Fruit fly (Drosophila melanogaster) whole organism, embryonic: ENCODE measurements around the gene CG2444.

Experiments used
- Aef1 ChIP-seq: fragments of 200-800 bp; sonication (Bioruptor generic); IDR thresholded peaks from 3 replicates; pipeline ENCODE4 v1.3.6; 2022; ENCODE audit warnings: missing biosample characterization, missing genetic modification characterization
- Asciz ChIP-seq: fragments of 200-800 bp; sonication (Bioruptor generic); optimal IDR thresholded peaks from 2 replicates; lab custom pipeline; 2017; ENCODE audit warnings: missing biosample characterization, mild to moderate bottlenecking, missing genetic modification characterization, missing genetic modification reagents
- Bteb2 ChIP-seq: fragments of 200-800 bp; sonication (Bioruptor generic); optimal IDR thresholded peaks from 2 replicates; lab custom pipeline; 2016; ENCODE audit warnings: missing biosample characterization, missing genetic modification characterization
- CG10209 ChIP-seq: fragments of 200-800 bp; sonication (Bioruptor generic); optimal IDR thresholded peaks from 3 replicates; lab custom pipeline; 2017; ENCODE audit warnings: missing biosample characterization, mild to moderate bottlenecking, missing genetic modification characterization, missing genetic modification reagents
- CG11560 ChIP-seq: fragments of 200-800 bp; sonication (Bioruptor generic); IDR thresholded peaks from 3 replicates; pipeline ENCODE4 v1.3.6; 2022; ENCODE audit warnings: missing biosample characterization, missing genetic modification characterization
- CG12155 ChIP-seq: fragments of 200-800 bp; sonication (Bioruptor generic); optimal IDR thresholded peaks from 3 replicates; lab custom pipeline; 2016; ENCODE audit warnings: missing biosample characterization, missing genetic modification characterization
- CG12391 ChIP-seq: fragments of 200-800 bp; sonication (Bioruptor generic); optimal IDR thresholded peaks from 3 replicates; lab custom pipeline; 2018; ENCODE audit warnings: missing biosample characterization, mild to moderate bottlenecking, missing genetic modification characterization, moderate library complexity
- CG12744 ChIP-seq: fragments of 200-800 bp; sonication (Bioruptor generic); optimal IDR thresholded peaks from 2 replicates; lab custom pipeline; 2016; ENCODE audit warnings: missing biosample characterization, missing genetic modification characterization
- CG14441 ChIP-seq: fragments of 200-800 bp; sonication (Bioruptor generic); IDR thresholded peaks from 2 replicates; pipeline ENCODE4 v1.3.6; 2022; ENCODE audit warnings: missing biosample characterization, missing genetic modification characterization
- CG14965 ChIP-seq: fragments of 200-800 bp; sonication (Bioruptor generic); optimal IDR thresholded peaks from 2 replicates; lab custom pipeline; 2016; ENCODE audit warnings: missing biosample characterization, missing genetic modification characterization, borderline replicate concordance
- CG15073 ChIP-seq: fragments of 200-800 bp; sonication (Bioruptor generic); optimal IDR thresholded peaks from 2 replicates; lab custom pipeline; 2016; ENCODE audit warnings: missing biosample characterization, missing genetic modification characterization
- CG17385 ChIP-seq: fragments of 200-800 bp; sonication (Bioruptor generic); optimal IDR thresholded peaks from 3 replicates; lab custom pipeline; 2018; ENCODE audit warnings: missing biosample characterization, mild to moderate bottlenecking, missing genetic modification characterization
- CG32532 ChIP-seq: fragments of 200-800 bp; sonication (Bioruptor generic); IDR thresholded peaks from 2 replicates; pipeline ENCODE4 v1.3.6; 2022; ENCODE audit warnings: missing biosample characterization, missing genetic modification characterization
- CG33557 ChIP-seq: fragments of 200-800 bp; sonication (Bioruptor generic); optimal IDR thresholded peaks from 2 replicates; lab custom pipeline; 2019; ENCODE audit warnings: missing biosample characterization, mild to moderate bottlenecking, missing genetic modification characterization, moderate library complexity
- CG3726 ChIP-seq: fragments of 200-800 bp; sonication (Bioruptor generic); IDR thresholded peaks from 3 replicates; pipeline ENCODE4, ENCODE4 v1.3.6; 2022; ENCODE audit warnings: missing biosample characterization, missing genetic modification characterization
- CG4730 ChIP-seq: fragments of 200-800 bp; sonication (Bioruptor generic); IDR thresholded peaks from 2 replicates; pipeline ENCODE4 v1.3.6; 2022; ENCODE audit warnings: missing biosample characterization, missing genetic modification characterization
- CG5180 ChIP-seq: fragments of 200-800 bp; sonication (Bioruptor generic); optimal IDR thresholded peaks from 3 replicates; lab custom pipeline; 2017; ENCODE audit warnings: missing biosample characterization, missing genetic modification characterization, mild to moderate bottlenecking, moderate library complexity, missing genetic modification reagents
- CG6254 ChIP-seq: fragments of 200-800 bp; sonication (Bioruptor generic); optimal IDR thresholded peaks from 3 replicates; lab custom pipeline; 2017; ENCODE audit warnings: mild to moderate bottlenecking, missing biosample characterization, missing genetic modification reagents, missing genetic modification characterization
- CG7556 ChIP-seq: fragments of 200-800 bp; sonication (Bioruptor generic); optimal IDR thresholded peaks from 2 replicates; lab custom pipeline; 2017; ENCODE audit warnings: missing biosample characterization, mild to moderate bottlenecking, missing genetic modification characterization
- CG8290 ChIP-seq, 3 experiments: fragments of 200-800 bp; sonication (Bioruptor generic); optimal IDR thresholded peaks; 2 replicates each; lab custom pipeline; 2016 to 2019; ENCODE audit warnings: missing biosample characterization in 3 of 3, missing genetic modification characterization in 3 of 3, mild to moderate bottlenecking in 2 of 3, moderate library complexity in 1 of 3
- CG8924 ChIP-seq: fragments of 200-800 bp; optimal IDR thresholded peaks from 3 replicates; lab custom pipeline; 2019; ENCODE audit warnings: missing biosample characterization, mild to moderate bottlenecking, missing genetic modification characterization, moderate library complexity
- CG9817 ChIP-seq: fragments of 200-800 bp; sonication (Bioruptor generic); optimal IDR thresholded peaks from 2 replicates; lab custom pipeline; 2018; ENCODE audit warnings: missing biosample characterization, mild to moderate bottlenecking, missing genetic modification characterization, moderate library complexity
- Camta ChIP-seq: fragments of 200-800 bp; sonication (Bioruptor generic); optimal IDR thresholded peaks from 2 replicates; lab custom pipeline; 2016; ENCODE audit warnings: missing biosample characterization, missing genetic modification characterization
- D19B ChIP-seq: fragments of 200-800 bp; sonication (Bioruptor generic); optimal IDR thresholded peaks from 2 replicates; lab custom pipeline; 2017; ENCODE audit warnings: missing biosample characterization, mild to moderate bottlenecking, missing genetic modification characterization
- Dfd ChIP-seq, 2 experiments: fragments of >200 bp; optimal IDR thresholded peaks; 2 replicates each; lab custom pipeline; 2017; ENCODE audit warnings: missing biosample characterization in 2 of 2, missing genetic modification characterization in 2 of 2
- Eip74EF ChIP-seq, 2 experiments: fragments of 200-800 bp in 1 of 2; fragments of >200 bp in 1 of 2; sonication (Bioruptor generic) in 1 of 2; optimal IDR thresholded peaks; 2 replicates each; lab custom pipeline; 2017 to 2019; ENCODE audit warnings: missing biosample characterization in 2 of 2, missing genetic modification characterization in 2 of 2, mild to moderate bottlenecking in 1 of 2, moderate library complexity in 1 of 2
- HLH3B ChIP-seq: fragments of 200-800 bp; sonication (Bioruptor generic); IDR thresholded peaks from 2 replicates; pipeline ENCODE4 v1.3.6; 2022; ENCODE audit warnings: missing biosample characterization, missing genetic modification characterization
- Lim3 ChIP-seq: fragments of 200-800 bp; sonication (Bioruptor generic); IDR thresholded peaks from 2 replicates; pipeline ENCODE4 v1.3.6; 2022; ENCODE audit warnings: missing biosample characterization, missing genetic modification characterization
- Med ChIP-seq: fragments of 200-800 bp; sonication (Bioruptor generic); peaks from one replicate; lab custom pipeline; 2016; ENCODE audit warnings: missing biosample characterization, missing genetic modification characterization, mild to moderate bottlenecking, inconsistent platforms, moderate library complexity
- NC2β ChIP-seq: fragments of 200-800 bp; sonication (Bioruptor generic); optimal IDR thresholded peaks from 2 replicates; lab custom pipeline; 2016; ENCODE audit warnings: missing biosample characterization, missing genetic modification characterization
- Nf-YA ChIP-seq: fragments of 200-800 bp; sonication (Bioruptor generic); IDR thresholded peaks from 2 replicates; pipeline ENCODE4 v1.3.6; 2022; ENCODE audit warnings: missing biosample characterization, missing genetic modification characterization
- Sox100B ChIP-seq: fragments of 200-800 bp; sonication (Bioruptor generic); optimal IDR thresholded peaks from 3 replicates; lab custom pipeline; 2018; ENCODE audit warnings: missing biosample characterization, mild to moderate bottlenecking, missing genetic modification characterization
- ci ChIP-seq: fragments of 200-800 bp; sonication (Bioruptor generic); IDR thresholded peaks from 3 replicates; pipeline ENCODE4 v1.3.6; 2022; ENCODE audit warnings: missing biosample characterization, missing genetic modification characterization
- dpn ChIP-seq, 2 experiments: fragments of 200-800 bp; sonication (Bioruptor generic); optimal IDR thresholded peaks; 3 replicates each; lab custom pipeline; 2016; ENCODE audit warnings: missing biosample characterization in 2 of 2, missing genetic modification characterization in 2 of 2
- ems ChIP-seq: fragments of 200-800 bp; sonication (Bioruptor generic); optimal IDR thresholded peaks from 3 replicates; lab custom pipeline; 2016; ENCODE audit warnings: missing biosample characterization, missing genetic modification characterization
- gem ChIP-seq: fragments of 200-800 bp; sonication (Bioruptor generic); optimal IDR thresholded peaks from 2 replicates; lab custom pipeline; 2019; ENCODE audit warnings: missing biosample characterization, mild to moderate bottlenecking, missing genetic modification characterization, moderate library complexity
- ind ChIP-seq: fragments of 200-800 bp; sonication (Bioruptor generic); optimal IDR thresholded peaks from 3 replicates; lab custom pipeline; 2016; ENCODE audit warnings: missing biosample characterization, missing genetic modification characterization
- lilli ChIP-seq: fragments of 200-800 bp; sonication (Bioruptor generic); optimal IDR thresholded peaks from 3 replicates; lab custom pipeline; 2016; ENCODE audit warnings: missing biosample characterization, missing genetic modification characterization
- nau ChIP-seq: fragments of 200-800 bp; sonication (Bioruptor generic); optimal IDR thresholded peaks from 3 replicates; lab custom pipeline; 2017; ENCODE audit warnings: missing biosample characterization, mild to moderate bottlenecking, missing genetic modification characterization, missing genetic modification reagents
- nerfin-1 ChIP-seq: fragments of 200-800 bp; sonication (Bioruptor generic); optimal IDR thresholded peaks from 3 replicates; lab custom pipeline; 2019; ENCODE audit warnings: missing biosample characterization, mild to moderate bottlenecking, missing genetic modification characterization, moderate library complexity
- nmo ChIP-seq: fragments of 200-800 bp; sonication (Bioruptor generic); optimal IDR thresholded peaks from 2 replicates; lab custom pipeline; 2018; ENCODE audit warnings: missing biosample characterization, mild to moderate bottlenecking, missing genetic modification characterization, moderate library complexity
- pfk ChIP-seq: fragments of 200-800 bp; sonication (Bioruptor generic); optimal IDR thresholded peaks from 2 replicates; lab custom pipeline; 2018; ENCODE audit warnings: missing biosample characterization, mild to moderate bottlenecking, missing genetic modification characterization, moderate library complexity
- prd ChIP-seq, 3 experiments: fragments of >200 bp in 2 of 3; fragments of 200-800 bp in 1 of 3; sonication (Bioruptor generic) in 1 of 3; optimal IDR thresholded peaks in 2 of 3; IDR thresholded peaks in 1 of 3; 2 replicates in 2 of 3; 3 replicates in 1 of 3; pipeline versions ENCODE4 v1.3.6 to Lab custom; 2017 to 2022; ENCODE audit warnings: missing biosample characterization in 1 of 3, missing genetic modification characterization in 1 of 3
- pzg ChIP-seq: fragments of 200-800 bp; sonication (Bioruptor generic); optimal IDR thresholded peaks from 3 replicates; lab custom pipeline; 2018; ENCODE audit warnings: missing biosample characterization, mild to moderate bottlenecking, missing genetic modification characterization, moderate library complexity
- ranshi ChIP-seq: fragments of 200-800 bp; sonication (Bioruptor generic); IDR thresholded peaks from 2 replicates; pipeline ENCODE4 v1.3.6; 2022; ENCODE audit warnings: missing biosample characterization, missing genetic modification characterization
- slp2 ChIP-seq: fragments of 200-800 bp; sonication (Bioruptor generic); optimal IDR thresholded peaks from 2 replicates; lab custom pipeline; 2016; ENCODE audit warnings: missing biosample characterization, missing genetic modification characterization
- tin ChIP-seq: fragments of 200-800 bp; sonication (Bioruptor generic); optimal IDR thresholded peaks from 3 replicates; lab custom pipeline; 2016; ENCODE audit warnings: missing biosample characterization, missing genetic modification characterization
- tio ChIP-seq: fragments of 200-800 bp; sonication (Bioruptor generic); optimal IDR thresholded peaks from 2 replicates; lab custom pipeline; 2017; ENCODE audit warnings: missing biosample characterization, missing genetic modification characterization, inconsistent platforms
- tx ChIP-seq: fragments of 200-800 bp; sonication (Bioruptor generic); optimal IDR thresholded peaks from 2 replicates; lab custom pipeline; 2016; ENCODE audit warnings: missing biosample characterization, missing genetic modification characterization
- yki ChIP-seq: fragments of >200 bp; optimal IDR thresholded peaks from 3 replicates; lab custom pipeline; 2018

CG2444 gene

dm6 chrX:11657140-11657539 lies 48.0 kb downstream of the CG2444 start:
- peak; percentile 46 for TF ChIP-seq Aef1 (GFP tag; lab: Robert Waterston, UW)
- TF ChIP-seq Sox100B (GFP tag; lab: Kevin White, UChicago) = peak; percentile 36
- TF ChIP-seq Eip74EF (GFP tag; optimal IDR thresholded peaks at IDR 0.05; lab: Kevin White, UChicago) = peak in 1 of 2 experiments; percentile 10
- peak; percentile 29 for TF ChIP-seq Asciz
- peak; percentile 26 for TF ChIP-seq nerfin-1
- TF ChIP-seq tio (GFP tag; lab: Kevin White, UChicago) = peak; percentile 33
- no peak for TF ChIP-seq CG5180
- no peak for TF ChIP-seq CG8290 (GFP tag; optimal IDR thresholded peaks at IDR 0.05; lab: Kevin White, UChicago)
- peak in 1 of 2 experiments; percentile 16 for TF ChIP-seq CG8290 (tag; optimal IDR thresholded peaks at IDR 0.05; lab: Kevin White, UChicago)
- TF ChIP-seq tx (GFP tag; lab: Kevin White, UChicago) = peak; percentile 28
- TF ChIP-seq CG15073 = no peak
- TF ChIP-seq CG7556 (GFP tag; lab: Kevin White, UChicago) = peak; percentile 76
- peak; percentile 68 for TF ChIP-seq CG8924 (tag; lab: Kevin White, UChicago)
- TF ChIP-seq Camta (GFP tag; lab: Kevin White, UChicago) = peak; percentile 23
- peak; percentile 11 for TF ChIP-seq nau (GFP tag; lab: Kevin White, UChicago)
- no peak for TF ChIP-seq D19B (GFP tag; lab: Kevin White, UChicago)
- TF ChIP-seq dpn (GFP tag; optimal IDR thresholded peaks at IDR 0.05; lab: Kevin White, UChicago) = peak; percentile 11 to 23
- peak; percentile 56 for TF ChIP-seq nmo (GFP tag; lab: Kevin White, UChicago)
- TF ChIP-seq ems (GFP tag; lab: Kevin White, UChicago) = peak; percentile 6
- TF ChIP-seq pzg (GFP tag; lab: Kevin White, UChicago) = no peak
- no peak for TF ChIP-seq pfk (GFP tag; lab: Kevin White, UChicago)
- TF ChIP-seq CG17385 = peak; percentile 49
- TF ChIP-seq ci (GFP tag; lab: Robert Waterston, UW) = peak; percentile 52; the same call in 1 of the 3 replicates
- no peak for TF ChIP-seq CG3726 (GFP tag; lab: Robert Waterston, UW)
- TF ChIP-seq Bteb2 = peak; percentile 54
- TF ChIP-seq ind (GFP tag; lab: Kevin White, UChicago) = peak; percentile 46
- TF ChIP-seq CG6254 (GFP tag; lab: Kevin White, UChicago) = peak; percentile 19
- peak; percentile 64 for TF ChIP-seq lilli (GFP tag; lab: Kevin White, UChicago)
- TF ChIP-seq CG14965 (GFP tag; lab: Kevin White, UChicago) = no peak
- TF ChIP-seq Nf-YA (GFP tag; lab: Robert Waterston, UW) = no peak
- TF ChIP-seq HLH3B (GFP tag; lab: Robert Waterston, UW) = peak; percentile 57
- no peak for TF ChIP-seq CG33557 (GFP tag; lab: Kevin White, UChicago)
- TF ChIP-seq CG9817 (tag; lab: Kevin White, UChicago) = peak; percentile 48
- TF ChIP-seq Dfd (GFP tag; optimal IDR thresholded peaks at IDR 0.05; lab: Kevin White, UChicago) = no peak
- no peak for TF ChIP-seq yki
- no peak for TF ChIP-seq CG11560 (tag; lab: Robert Waterston, UW)
- TF ChIP-seq slp2 (GFP tag; lab: Kevin White, UChicago) = no peak
- peak; percentile 79 for TF ChIP-seq gem (tag; lab: Kevin White, UChicago)
- peak; percentile 39 for TF ChIP-seq tin (GFP tag; lab: Kevin White, UChicago)
- 0 out of 2 replicates have a peak, but pooled peaks have one; percentile 7 for TF ChIP-seq CG4730 (GFP tag; lab: Robert Waterston, UW)
- TF ChIP-seq CG14441 (GFP tag; lab: Robert Waterston, UW) = no peak
- peak; percentile 67 for TF ChIP-seq CG32532 (GFP tag; lab: Robert Waterston, UW)
- no peak for TF ChIP-seq NC2β (GFP tag; lab: Kevin White, UChicago)
- TF ChIP-seq CG12744 (GFP tag; lab: Kevin White, UChicago) = peak; percentile 49
- peak; percentile 40 for TF ChIP-seq CG10209 (GFP tag; lab: Kevin White, UChicago)
- peak; percentile 69 for TF ChIP-seq CG12391 (tag; lab: Kevin White, UChicago)
- TF ChIP-seq ranshi (GFP tag; lab: Robert Waterston, UW) = peak; percentile 53; the same call in 1 of the 2 replicates
- TF ChIP-seq CG12155 (GFP tag; lab: Kevin White, UChicago) = peak; percentile 36
- TF ChIP-seq prd (optimal IDR thresholded peaks at IDR 0.05; lab: Kevin White, UChicago) = no peak
- TF ChIP-seq prd (GFP tag; IDR thresholded peaks at IDR 0.05; lab: Robert Waterston, UW) = peak; percentile 60; the same call in 2 of the 3 replicates
- peak; percentile 81 for TF ChIP-seq Med (GFP tag; lab: Kevin White, UChicago)
- TF ChIP-seq Lim3 (GFP tag; lab: Robert Waterston, UW) = no peak
